Worm (Caenorhabditis elegans) whole organism, young adult: ENCODE measurements around the gene T02H6.7.

Experiments
- B0019.2 ChIP-seq: fragments of 200-800 bp; sonication (Bioruptor generic); conservative IDR thresholded peaks from 2 replicates; pipeline ENCODE4 v1.3.6; 2022; ENCODE audit warnings: missing genetic modification reagents, missing genetic modification characterization, missing compliant biosample characterization
- B0336.3 ChIP-seq: fragments of 200-800 bp; sonication (Bioruptor generic); IDR thresholded peaks from 2 replicates; pipeline ENCODE4 v1.3.6; 2022; ENCODE audit warnings: missing genetic modification characterization, missing compliant biosample characterization
- C17E4.6 ChIP-seq: fragments of 200-800 bp; sonication (Bioruptor generic); IDR thresholded peaks from 2 replicates; pipeline ENCODE4 v1.3.6; 2022; ENCODE audit warnings: missing genetic modification reagents, missing genetic modification characterization, missing compliant biosample characterization
- D2030.7 ChIP-seq: fragments of 200-800 bp; sonication (Bioruptor generic); IDR thresholded peaks from 2 replicates; pipeline ENCODE4 v1.3.6; 2022; ENCODE audit warnings: missing genetic modification reagents, missing genetic modification characterization, missing compliant biosample characterization
- F22D6.2 ChIP-seq: sonication (generic microtip); optimal IDR thresholded peaks from 2 replicates; lab custom pipeline; 2016; ENCODE audit warnings: mild to moderate bottlenecking, missing genetic modification characterization, missing compliant biosample characterization
- T26A5.8 ChIP-seq: sonication (generic microtip); optimal IDR thresholded peaks from 2 replicates; lab custom pipeline; 2016; ENCODE audit warnings: missing genetic modification characterization, missing compliant biosample characterization
- Y53F4B.3 ChIP-seq: fragments of 200-800 bp; sonication (Bioruptor generic); IDR thresholded peaks from 2 replicates; pipeline ENCODE4 v1.3.6; 2022; ENCODE audit warnings: missing genetic modification reagents, missing genetic modification characterization, missing compliant biosample characterization
- Y53G8AR.9 ChIP-seq: fragments of 200-800 bp; sonication (Bioruptor generic); conservative IDR thresholded peaks from 2 replicates; pipeline ENCODE4 v1.3.6; 2022; ENCODE audit warnings: missing genetic modification reagents, missing genetic modification characterization, missing compliant biosample characterization
- ama-1 ChIP-seq, 3 experiments: fragments of 150-350 bp in 1 of 3; sonication (generic microtip) in 2 of 3; optimal IDR thresholded peaks; 2 replicates each; lab custom pipeline; 2014 to 2018; ENCODE audit warnings: missing biosample characterization in 2 of 3, missing genetic modification characterization in 2 of 3, missing genetic modification reagents in 2 of 3
- attf-3 ChIP-seq: fragments of 200-800 bp; sonication (Bioruptor generic); conservative IDR thresholded peaks from 2 replicates; pipeline ENCODE4 v1.3.6; 2022; ENCODE audit warnings: missing genetic modification reagents, missing genetic modification characterization, missing compliant biosample characterization
- ceh-100 ChIP-seq: fragments of 200-800 bp; sonication (Bioruptor generic); IDR thresholded peaks from 2 replicates; pipeline ENCODE4 v1.3.6; 2022; ENCODE audit warnings: missing genetic modification reagents, missing genetic modification characterization, missing compliant biosample characterization
- ceh-79 ChIP-seq: sonication (generic microtip); optimal IDR thresholded peaks from 2 replicates; lab custom pipeline; 2017; ENCODE audit warnings: mild to moderate bottlenecking, missing genetic modification characterization, missing compliant biosample characterization
- die-1 ChIP-seq: sonication (generic microtip); optimal IDR thresholded peaks from 2 replicates; lab custom pipeline; 2016; ENCODE audit warnings: missing genotype, mild to moderate bottlenecking, missing genetic modification characterization, missing compliant biosample characterization
- dpff-1 ChIP-seq: sonication (generic microtip); optimal IDR thresholded peaks from 2 replicates; lab custom pipeline; 2017; ENCODE audit warnings: mild to moderate bottlenecking, missing genetic modification characterization, missing compliant biosample characterization
- egl-18 ChIP-seq: fragments of 200-800 bp; sonication (Bioruptor generic); IDR thresholded peaks from 2 replicates; pipeline ENCODE4 v1.3.6; 2022; ENCODE audit warnings: missing genetic modification reagents, missing genetic modification characterization, missing compliant biosample characterization
- ets-4 ChIP-seq: fragments of 200-800 bp; sonication (Bioruptor generic); optimal IDR thresholded peaks from 2 replicates; lab custom pipeline; 2018; ENCODE audit warnings: mild to moderate bottlenecking, missing genetic modification characterization, missing compliant biosample characterization
- fkh-3 ChIP-seq: sonication (generic microtip); optimal IDR thresholded peaks from 2 replicates; lab custom pipeline; 2016; ENCODE audit warnings: mild to moderate bottlenecking, missing genetic modification characterization, missing compliant biosample characterization
- hmg-1.2 ChIP-seq: fragments of 200-800 bp; sonication (Bioruptor generic); IDR thresholded peaks from 2 replicates; pipeline ENCODE4 v1.3.6; 2022; ENCODE audit warnings: missing genetic modification reagents, missing genetic modification characterization, missing compliant biosample characterization
- lag-1 ChIP-seq: fragments of 200-800 bp; sonication (Bioruptor generic); IDR thresholded peaks from 2 replicates; pipeline ENCODE4 v1.3.6; 2022; ENCODE audit warnings: missing genetic modification reagents, missing genetic modification characterization, missing compliant biosample characterization
- lin-35 ChIP-seq, 3 experiments: fragments of 150-350 bp in 2 of 3; sonication (generic microtip) in 1 of 3; optimal IDR thresholded peaks; 2 replicates each; lab custom pipeline; 2014 to 2018; ENCODE audit warnings: missing biosample characterization in 3 of 3, missing genetic modification characterization in 3 of 3, missing genetic modification reagents in 3 of 3
- lin-54 ChIP-seq: fragments of 200-800 bp; sonication (Bioruptor generic); optimal IDR thresholded peaks from 2 replicates; lab custom pipeline; 2018; ENCODE audit warnings: mild to moderate bottlenecking, missing genetic modification characterization, missing compliant biosample characterization
- lir-1 ChIP-seq: fragments of 200-800 bp; sonication (Bioruptor generic); conservative IDR thresholded peaks from 2 replicates; pipeline ENCODE4 v1.3.6; 2022; ENCODE audit warnings: missing genetic modification reagents, missing genetic modification characterization, missing compliant biosample characterization
- lsl-1 ChIP-seq: fragments of 200-800 bp; sonication (Bioruptor generic); optimal IDR thresholded peaks from 2 replicates; lab custom pipeline; 2018; ENCODE audit warnings: mild to moderate bottlenecking, missing genetic modification characterization, moderate library complexity, missing compliant biosample characterization
- madf-8 ChIP-seq: fragments of 200-800 bp; sonication (Bioruptor generic); conservative IDR thresholded peaks from 2 replicates; pipeline ENCODE4 v1.3.6; 2022; ENCODE audit warnings: missing genetic modification reagents, missing genetic modification characterization, missing compliant biosample characterization
- mcd-1 ChIP-seq: fragments of 200-800 bp; sonication (Bioruptor generic); IDR thresholded peaks from 2 replicates; pipeline ENCODE4 v1.3.6; 2022; ENCODE audit warnings: missing genetic modification reagents, missing genetic modification characterization, missing compliant biosample characterization
- nhr-120 ChIP-seq: fragments of 200-800 bp; sonication (Bioruptor generic); IDR thresholded peaks from 2 replicates; pipeline ENCODE4 v1.3.6; 2022; ENCODE audit warnings: missing genetic modification characterization, missing compliant biosample characterization
- nhr-80 ChIP-seq: sonication (generic microtip); optimal IDR thresholded peaks from 2 replicates; lab custom pipeline; 2016; ENCODE audit warnings: missing genetic modification characterization, missing compliant biosample characterization
- pha-4 ChIP-seq: fragments of 150-350 bp; sonication (generic microtip); optimal IDR thresholded peaks from 2 replicates; lab custom pipeline; 2014; ENCODE audit warnings: missing biosample characterization, missing genetic modification reagents, missing genetic modification characterization
- rcor-1 ChIP-seq: fragments of 200-800 bp; sonication (Bioruptor generic); IDR thresholded peaks from 2 replicates; pipeline ENCODE4 v1.3.6; 2022; ENCODE audit warnings: missing genetic modification reagents, missing genetic modification characterization, missing compliant biosample characterization
- rec-8 ChIP-seq, 2 experiments: sonication (generic microtip); optimal IDR thresholded peaks; 2 replicates each; lab custom pipeline; 2016; ENCODE audit warnings: mild to moderate bottlenecking in 2 of 2, missing genetic modification characterization in 2 of 2, missing genetic modification reagents in 2 of 2, missing genotype in 2 of 2, missing biosample characterization in 1 of 2, missing compliant biosample characterization in 1 of 2, moderate library complexity in 1 of 2
- snpc-1.1 ChIP-seq: sonication (generic microtip); optimal IDR thresholded peaks from 2 replicates; lab custom pipeline; 2017; ENCODE audit warnings: missing genetic modification characterization, mild to moderate bottlenecking, missing compliant biosample characterization, antibody characterized with exemption, moderate library complexity, missing genotype, missing genetic modification reagents; ENCODE audit not compliant: insufficient read depth
- sptf-2 ChIP-seq: fragments of 200-800 bp; sonication (Bioruptor generic); optimal IDR thresholded peaks from 2 replicates; lab custom pipeline; 2018; ENCODE audit warnings: mild to moderate bottlenecking, missing genetic modification characterization, missing compliant biosample characterization
- tbp1 ChIP-seq: fragments of 200-800 bp; sonication (Bioruptor generic); optimal IDR thresholded peaks from 2 replicates; lab custom pipeline; 2018; ENCODE audit warnings: mild to moderate bottlenecking, missing genetic modification characterization, missing compliant biosample characterization
- tbx-9 ChIP-seq: sonication (generic microtip); optimal IDR thresholded peaks from 2 replicates; lab custom pipeline; 2016; ENCODE audit warnings: borderline replicate concordance, missing genetic modification characterization, inconsistent platforms, missing compliant biosample characterization
- zfh-2 ChIP-seq: fragments of 200-800 bp; sonication (Bioruptor generic); conservative IDR thresholded peaks from 2 replicates; pipeline ENCODE4 v1.3.6; 2022; ENCODE audit warnings: missing genetic modification reagents, missing genetic modification characterization, missing compliant biosample characterization
- zim-3 ChIP-seq: sonication (generic microtip); optimal IDR thresholded peaks from 2 replicates; lab custom pipeline; 2017; ENCODE audit warnings: mild to moderate bottlenecking, missing genetic modification characterization, moderate library complexity, missing compliant biosample characterization
- ztf-18 ChIP-seq: sonication (generic microtip); optimal IDR thresholded peaks from 2 replicates; lab custom pipeline; 2016; ENCODE audit warnings: missing genotype, mild to moderate bottlenecking, missing genetic modification characterization, missing compliant biosample characterization
- ztf-26 ChIP-seq: sonication (generic microtip); optimal IDR thresholded peaks from 2 replicates; lab custom pipeline; 2017; ENCODE audit warnings: missing genetic modification characterization, missing compliant biosample characterization
- ztf-6 ChIP-seq: fragments of 200-800 bp; sonication (Bioruptor generic); IDR thresholded peaks from 2 replicates; pipeline ENCODE4 v1.3.6; 2022; ENCODE audit warnings: missing genetic modification reagents, missing genetic modification characterization, missing compliant biosample characterization

The T02H6.7 gene

ce11 chrII:723488-723887 is 41.1 kb downstream of the T02H6.7 start, which contains the start of gene rfip-2:
TSS of gene rfip-2 (plus strand) at chrII:723788.
- TF ChIP-seq ceh-100 (GFP tag; lab: Robert Waterston, UW) (no peak), ztf-6 (GFP tag; lab: Robert Waterston, UW) (no peak), die-1 (tag; lab: Kevin White, UChicago) (no peak), snpc-1.1 (no peak), tbx-9 (tag; lab: Kevin White, UChicago) (no peak), F22D6.2 (tag; lab: Kevin White, UChicago) (no peak), sptf-2 (GFP tag; lab: Kevin White, UChicago) (no peak), lin-54 (GFP tag; lab: Kevin White, UChicago) (no peak), ztf-26 (tag; lab: Kevin White, UChicago) (no peak), zim-3 (tag; lab: Kevin White, UChicago) (no peak), zfh-2 (GFP tag; lab: Robert Waterston, UW) (no peak), madf-8 (GFP tag; lab: Robert Waterston, UW) (no peak), egl-18 (GFP tag; lab: Robert Waterston, UW) (no peak), dpff-1 (tag; lab: Kevin White, UChicago) (no peak), nhr-120 (GFP tag; lab: Robert Waterston, UW) (no peak), D2030.7 (GFP tag; lab: Robert Waterston, UW) (no peak), C17E4.6 (GFP tag; lab: Robert Waterston, UW) (no peak)

- TF ChIP-seq Y53F4B.3 (GFP tag; lab: Robert Waterston, UW) = no peak
- TF ChIP-seq ama-1 (optimal IDR thresholded peaks at IDR 0.05; lab: Kevin White, UChicago) = no peak
- no peak for TF ChIP-seq ama-1 (GFP tag; optimal IDR thresholded peaks at IDR 0.05; lab: Kevin White, UChicago)
- TF ChIP-seq pha-4 (tag; lab: Kevin White, UChicago) = no peak
- TF ChIP-seq fkh-3 = no peak
- no peak for TF ChIP-seq Y53G8AR.9 (GFP tag; lab: Robert Waterston, UW)
- 0 out of 2 replicates have a peak, but pooled peaks have one; percentile 12 for TF ChIP-seq B0336.3 (GFP tag; lab: Robert Waterston, UW)
- no peak for TF ChIP-seq T26A5.8
- no peak for TF ChIP-seq tbp1 (GFP tag; lab: Kevin White, UChicago)
- TF ChIP-seq lag-1 (GFP tag; lab: Robert Waterston, UW) = no peak
Observed at ce11 chrII:724004-724403, 41.6 kb downstream of the T02H6.7 start.

- TF ChIP-seq mcd-1 (GFP tag; lab: Robert Waterston, UW) (peak; percentile 53), ztf-18 (tag; lab: Kevin White, UChicago) (peak; percentile 32), attf-3 (no peak), ets-4 (GFP tag; lab: Kevin White, UChicago) (no peak), ceh-79 (tag; lab: Kevin White, UChicago) (no peak), hmg-1.2 (GFP tag; lab: Robert Waterston, UW) (peak; percentile 78), Y53F4B.3 (GFP tag; lab: Robert Waterston, UW) (no peak), nhr-80 (tag; lab: Kevin White, UChicago) (no peak), Y53G8AR.9 (GFP tag; lab: Robert Waterston, UW) (no peak), rcor-1 (GFP tag; lab: Robert Waterston, UW) (no peak), lir-1 (GFP tag; lab: Robert Waterston, UW) (no peak), B0019.2 (GFP tag; lab: Robert Waterston, UW) (no peak), rec-8 (tag; optimal IDR thresholded peaks at IDR 0.05; lab: Kevin White, UChicago) (no peak), lsl-1 (GFP tag; lab: Kevin White, UChicago) (no peak), lin-35 (GFP tag; optimal IDR thresholded peaks at IDR 0.05; lab: Kevin White, UChicago) (no peak), fkh-3 (no peak)
Observed at ce11 chrII:729931-730330, 47.5 kb downstream of the T02H6.7 start.
